Worm (Caenorhabditis elegans) whole organism, L1 larva: Measurements from ENCODE around the gene ptr-24.

Experiments
- C04F5.9 ChIP-seq: sonication (generic microtip); optimal IDR thresholded peaks from 2 replicates; lab custom pipeline; 2016; ENCODE audit warnings: missing genetic modification characterization, missing compliant biosample characterization
- C16A3.4 ChIP-seq: fragments of 150-350 bp; optimal IDR thresholded peaks from 2 replicates; lab custom pipeline; 2014; ENCODE audit warnings: missing biosample characterization, missing genetic modification characterization
- C34B4.2 ChIP-seq: sonication (generic microtip); optimal IDR thresholded peaks from 2 replicates; lab custom pipeline; 2017; ENCODE audit warnings: mild to moderate bottlenecking, missing genetic modification characterization, missing compliant biosample characterization
- Y116A8C.19 ChIP-seq: sonication (generic microtip); optimal IDR thresholded peaks from 2 replicates; lab custom pipeline; 2016; ENCODE audit warnings: missing compliant biosample characterization, missing genetic modification characterization, borderline replicate concordance
- aha-1 ChIP-seq: fragments of 150-350 bp; optimal IDR thresholded peaks from 2 replicates; lab custom pipeline; 2014; ENCODE audit warnings: missing biosample characterization, missing genetic modification characterization
- ceh-63 ChIP-seq: fragments of 200-800 bp; sonication (Bioruptor generic); optimal IDR thresholded peaks from 2 replicates; lab custom pipeline; 2018; ENCODE audit warnings: mild to moderate bottlenecking, missing genetic modification characterization, missing compliant biosample characterization
- ceh-88 ChIP-seq: fragments of 200-800 bp; sonication (Bioruptor generic); IDR thresholded peaks from 2 replicates; pipeline ENCODE4 v1.3.6; 2022; ENCODE audit warnings: missing genetic modification characterization, missing compliant biosample characterization
- ceh-90 ChIP-seq: sonication (generic microtip); optimal IDR thresholded peaks from 2 replicates; lab custom pipeline; 2016; ENCODE audit warnings: missing genetic modification characterization, missing compliant biosample characterization
- efl-3 ChIP-seq: fragments of 200-800 bp; sonication (Bioruptor generic); optimal IDR thresholded peaks from 2 replicates; lab custom pipeline; 2018; ENCODE audit warnings: mild to moderate bottlenecking, missing genetic modification characterization, missing compliant biosample characterization
- egl-13 ChIP-seq: sonication (generic microtip); optimal IDR thresholded peaks from 2 replicates; lab custom pipeline; 2016; ENCODE audit warnings: missing genotype, missing genetic modification reagents, missing genetic modification characterization, missing compliant biosample characterization
- egl-27 ChIP-seq, 2 experiments: fragments of 150-350 bp in 1 of 2; sonication (generic microtip); optimal IDR thresholded peaks; 3 replicates each; lab custom pipeline; 2017 to 2018; ENCODE audit warnings: missing biosample characterization in 2 of 2, missing genetic modification characterization in 2 of 2, missing genetic modification reagents in 2 of 2
- elt-2 ChIP-seq: sonication (generic microtip); optimal IDR thresholded peaks from 2 replicates; lab custom pipeline; 2016; ENCODE audit warnings: missing genetic modification characterization, mild to moderate bottlenecking, inconsistent platforms, missing compliant biosample characterization, missing genetic modification reagents
- ets-5 ChIP-seq: fragments of 200-800 bp; sonication (Bioruptor generic); IDR thresholded peaks from 2 replicates; pipeline ENCODE4 v1.3.6; 2022; ENCODE audit warnings: missing genetic modification characterization, missing compliant biosample characterization
- fkh-4 ChIP-seq: sonication (generic microtip); optimal IDR thresholded peaks from 2 replicates; lab custom pipeline; 2016; ENCODE audit warnings: missing compliant biosample characterization, missing genetic modification characterization, borderline replicate concordance
- grh-1 ChIP-seq: fragments of 200-800 bp; sonication (Bioruptor generic); IDR thresholded peaks from 2 replicates; pipeline ENCODE4 v1.3.6; 2022; ENCODE audit warnings: missing genetic modification reagents, missing genetic modification characterization, missing compliant biosample characterization
- hlh-17 ChIP-seq: fragments of 200-800 bp; sonication (Bioruptor generic); optimal IDR thresholded peaks from 2 replicates; lab custom pipeline; 2018; ENCODE audit warnings: missing genetic modification characterization, mild to moderate bottlenecking, missing compliant biosample characterization, moderate library complexity, borderline replicate concordance
- hpl-2 ChIP-seq: fragments of 150-350 bp; optimal IDR thresholded peaks from 2 replicates; lab custom pipeline; 2014; ENCODE audit warnings: missing biosample characterization, missing genetic modification reagents, missing genetic modification characterization
- jun-1 ChIP-seq: fragments of 150-350 bp; optimal IDR thresholded peaks from 2 replicates; lab custom pipeline; 2014; ENCODE audit warnings: missing biosample characterization, missing genetic modification reagents, missing genetic modification characterization
- lin-14 ChIP-seq: fragments of 200-800 bp; sonication (Bioruptor generic); optimal IDR thresholded peaks from 2 replicates; lab custom pipeline; 2018; ENCODE audit warnings: mild to moderate bottlenecking, missing genetic modification characterization, moderate library complexity, missing compliant biosample characterization
- lin-35 ChIP-seq, 2 experiments: fragments of 150-350 bp; optimal IDR thresholded peaks; 2 replicates each; lab custom pipeline; 2014; ENCODE audit warnings: missing biosample characterization in 2 of 2, missing genetic modification characterization in 2 of 2, missing genetic modification reagents in 2 of 2
- lin-39 ChIP-seq: fragments of 150-350 bp; optimal IDR thresholded peaks from 2 replicates; lab custom pipeline; 2014; ENCODE audit warnings: missing biosample characterization, missing genetic modification reagents, missing genetic modification characterization
- lir-3 ChIP-seq: sonication (generic microtip); optimal IDR thresholded peaks from 2 replicates; lab custom pipeline; 2016; ENCODE audit warnings: mild to moderate bottlenecking, missing genetic modification characterization, moderate library complexity, missing compliant biosample characterization; ENCODE audit not compliant: poor library complexity
- lsy-2 ChIP-seq, 2 experiments: fragments of 150-350 bp; optimal IDR thresholded peaks; 2 replicates each; lab custom pipeline; 2014; ENCODE audit warnings: missing biosample characterization in 2 of 2, missing genetic modification characterization in 2 of 2
- mab-9 ChIP-seq: fragments of 200-800 bp; sonication (Bioruptor generic); IDR thresholded peaks from 2 replicates; pipeline ENCODE4 v1.3.6; 2022; ENCODE audit warnings: missing genetic modification reagents, missing genetic modification characterization, missing compliant biosample characterization
- mdl-1 ChIP-seq, 2 experiments: fragments of 150-350 bp; optimal IDR thresholded peaks; 2 replicates each; lab custom pipeline; 2014 to 2017; ENCODE audit warnings: missing biosample characterization in 2 of 2, missing genetic modification characterization in 2 of 2, inconsistent platforms in 1 of 2
- nhr-12 ChIP-seq: sonication (generic microtip); optimal IDR thresholded peaks from 2 replicates; lab custom pipeline; 2017; ENCODE audit warnings: missing biosample characterization, missing genetic modification characterization
- nhr-20 ChIP-seq: sonication (generic microtip); optimal IDR thresholded peaks from 2 replicates; lab custom pipeline; 2016; ENCODE audit warnings: mild to moderate bottlenecking, missing genetic modification characterization, missing compliant biosample characterization
- nhr-237 ChIP-seq: fragments of 150-350 bp; optimal IDR thresholded peaks from 2 replicates; lab custom pipeline; 2014; ENCODE audit warnings: missing biosample characterization, missing genetic modification characterization
- nhr-28 ChIP-seq: fragments of 150-350 bp; optimal IDR thresholded peaks from 2 replicates; lab custom pipeline; 2014; ENCODE audit warnings: missing biosample characterization, missing genetic modification characterization
- nhr-47 ChIP-seq: sonication (generic microtip); optimal IDR thresholded peaks from 2 replicates; lab custom pipeline; 2016; ENCODE audit warnings: mild to moderate bottlenecking, missing genetic modification characterization, moderate library complexity, missing compliant biosample characterization
- nhr-85 ChIP-seq: sonication (generic microtip); peaks from one replicate; lab custom pipeline; 2016; ENCODE audit warnings: missing genetic modification characterization, inconsistent platforms, missing compliant biosample characterization
- nhr-90 ChIP-seq: sonication (generic microtip); optimal IDR thresholded peaks from 2 replicates; lab custom pipeline; 2016; ENCODE audit warnings: mild to moderate bottlenecking, missing genetic modification characterization, missing compliant biosample characterization; ENCODE audit not compliant: poor library complexity
- pag-3 ChIP-seq: sonication (generic microtip); optimal IDR thresholded peaks from 2 replicates; lab custom pipeline; 2017; ENCODE audit warnings: missing genetic modification characterization, mild to moderate bottlenecking, missing compliant biosample characterization, antibody characterized with exemption, borderline replicate concordance; ENCODE audit not compliant: insufficient read depth
- pax-3 ChIP-seq: fragments of 200-800 bp; sonication (Bioruptor generic); optimal IDR thresholded peaks from 2 replicates; lab custom pipeline; 2018; ENCODE audit warnings: mild to moderate bottlenecking, missing genetic modification characterization, moderate library complexity, missing compliant biosample characterization
- pqm-1 ChIP-seq: sonication (generic microtip); optimal IDR thresholded peaks from 3 replicates; lab custom pipeline; 2017; ENCODE audit warnings: missing biosample characterization, missing genetic modification characterization
- snu-23 ChIP-seq: sonication (generic microtip); optimal IDR thresholded peaks from 2 replicates; lab custom pipeline; 2016; ENCODE audit warnings: missing genetic modification characterization, missing compliant biosample characterization
- tbx-2 ChIP-seq: sonication (generic microtip); optimal IDR thresholded peaks from 2 replicates; lab custom pipeline; 2016; ENCODE audit warnings: missing genetic modification characterization, missing compliant biosample characterization
- unc-130 ChIP-seq: fragments of 150-350 bp; optimal IDR thresholded peaks from 2 replicates; lab custom pipeline; 2017; ENCODE audit warnings: missing biosample characterization, missing genetic modification characterization, inconsistent platforms
- unc-30 ChIP-seq: sonication (generic microtip); optimal IDR thresholded peaks from 2 replicates; lab custom pipeline; 2017; ENCODE audit warnings: missing biosample characterization, missing genetic modification characterization
- unc-62 ChIP-seq: fragments of 150-350 bp; optimal IDR thresholded peaks from 2 replicates; lab custom pipeline; 2014; ENCODE audit warnings: missing biosample characterization, missing genetic modification reagents, missing genetic modification characterization
- unc-86 ChIP-seq: sonication (generic microtip); optimal IDR thresholded peaks from 2 replicates; lab custom pipeline; 2016; ENCODE audit warnings: missing genetic modification characterization, missing compliant biosample characterization
- vab-15 ChIP-seq: sonication (generic microtip); optimal IDR thresholded peaks from 2 replicates; lab custom pipeline; 2017; ENCODE audit warnings: missing genotype, mild to moderate bottlenecking, missing genetic modification characterization, missing compliant biosample characterization
- zag-1 ChIP-seq: fragments of 150-350 bp; optimal IDR thresholded peaks from 2 replicates; lab custom pipeline; 2014; ENCODE audit warnings: missing biosample characterization, missing genetic modification characterization
- ztf-4 ChIP-seq: fragments of 150-350 bp; optimal IDR thresholded peaks from 2 replicates; lab custom pipeline; 2014; ENCODE audit warnings: missing biosample characterization, missing genetic modification characterization

The ptr-24 gene

DNA sequence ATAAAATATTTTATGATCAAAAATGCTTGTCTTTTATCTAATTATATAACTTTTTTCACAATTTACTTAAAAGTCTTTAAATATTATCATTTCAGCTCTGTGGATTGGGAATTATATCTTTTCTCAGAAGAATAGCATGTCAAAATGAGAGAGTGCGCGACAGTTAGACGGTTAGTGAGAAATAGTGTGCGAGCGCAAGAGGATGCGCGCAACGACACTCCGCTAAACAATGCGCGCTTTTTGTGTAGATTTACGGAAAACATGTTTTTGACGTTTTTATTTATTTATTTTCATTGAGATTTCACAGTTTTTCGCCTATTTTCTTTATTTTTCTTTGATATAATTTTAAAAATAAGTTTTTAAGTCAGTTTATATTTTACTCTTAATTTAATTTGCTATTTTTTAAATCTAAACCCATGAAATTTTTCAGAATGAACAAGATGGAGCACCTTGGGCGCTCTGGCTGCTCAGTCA is 58.8 kb downstream of the ptr-24 start, which contains the start of gene F02C12.3 (continued):
- peak; percentile 97 for TF ChIP-seq nhr-85 (tag; lab: Kevin White, UChicago)
- TF ChIP-seq lin-35 (GFP tag; optimal IDR thresholded peaks at IDR 0.05; lab: Kevin White, UChicago), result peak; percentile 75 to 86
- TF ChIP-seq aha-1 (tag; lab: Kevin White, UChicago), result no peak
- no peak for TF ChIP-seq Y116A8C.19 (tag; lab: Kevin White, UChicago)
- peak; percentile 95 for TF ChIP-seq nhr-90 (tag; lab: Kevin White, UChicago)
- TF ChIP-seq egl-13, result peak; percentile 88
- no peak for TF ChIP-seq efl-3 (GFP tag; lab: Kevin White, UChicago)
- TF ChIP-seq zag-1 (tag; lab: Kevin White, UChicago), result no peak
- no peak for TF ChIP-seq nhr-28 (tag; lab: Kevin White, UChicago)
- TF ChIP-seq fkh-4 (tag; lab: Kevin White, UChicago), result peak; percentile 3
- TF ChIP-seq lin-14 (GFP tag; lab: Kevin White, UChicago), result peak; percentile 96
- TF ChIP-seq C04F5.9, result peak; percentile 56
- peak; percentile 80 for TF ChIP-seq elt-2 (tag; lab: Kevin White, UChicago)
- no peak for TF ChIP-seq hlh-17 (GFP tag; lab: Kevin White, UChicago)
- TF ChIP-seq unc-62, result no peak
- peak; percentile 26 for TF ChIP-seq ceh-90 (tag; lab: Kevin White, UChicago)
- TF ChIP-seq ets-5 (GFP tag; lab: Robert Waterston, UW), result no peak
- peak; percentile 80 for TF ChIP-seq lir-3 (tag; lab: Kevin White, UChicago)
- TF ChIP-seq lin-39 (tag; lab: Kevin White, UChicago), result peak; percentile 85
- peak; percentile 85 for TF ChIP-seq hpl-2 (GFP tag; lab: Kevin White, UChicago)
- TF ChIP-seq nhr-47, result peak; percentile 96
- peak; percentile 16 for TF ChIP-seq pag-3 (tag; lab: Kevin White, UChicago)
- no peak for TF ChIP-seq nhr-12 (tag; lab: Kevin White, UChicago)
- peak; percentile 94 for TF ChIP-seq tbx-2 (tag; lab: Kevin White, UChicago)
- TF ChIP-seq ceh-63 (GFP tag; lab: Kevin White, UChicago), result no peak
- TF ChIP-seq nhr-237 (tag; lab: Kevin White, UChicago), result peak; percentile 66
- TF ChIP-seq lsy-2 (tag; optimal IDR thresholded peaks at IDR 0.05; lab: Kevin White, UChicago), result peak; percentile 89 to 91
- TF ChIP-seq jun-1, result peak; percentile 91
- peak in 1 of 2 experiments; percentile 42 for TF ChIP-seq egl-27 (tag; optimal IDR thresholded peaks at IDR 0.05; lab: Kevin White, UChicago)
- peak in 1 of 2 experiments; percentile 82 for TF ChIP-seq mdl-1 (tag; optimal IDR thresholded peaks at IDR 0.05; lab: Kevin White, UChicago)
- TF ChIP-seq grh-1 (GFP tag; lab: Robert Waterston, UW), result peak; percentile 98
- TF ChIP-seq C16A3.4 (tag; lab: Kevin White, UChicago), result peak; percentile 79
- TF ChIP-seq unc-130 (tag; lab: Kevin White, UChicago), result peak; percentile 10
- TF ChIP-seq unc-86 (tag; lab: Kevin White, UChicago), result peak; percentile 89
- no peak for TF ChIP-seq pqm-1 (tag; lab: Kevin White, UChicago)
- no peak for TF ChIP-seq C34B4.2
- peak; percentile 73 for TF ChIP-seq mab-9 (GFP tag; lab: Robert Waterston, UW)
- TF ChIP-seq pax-3 (tag; lab: Kevin White, UChicago), result peak; percentile 60
- peak; percentile 98 for TF ChIP-seq nhr-20 (tag; lab: Kevin White, UChicago)
- TF ChIP-seq snu-23 (GFP tag; lab: Kevin White, UChicago), result peak; percentile 97
- peak; percentile 71 for TF ChIP-seq ceh-88 (GFP tag; lab: Robert Waterston, UW)
- peak; percentile 60 for TF ChIP-seq ztf-4
- TF ChIP-seq unc-30 (tag; lab: Kevin White, UChicago), result no peak
- TF ChIP-seq vab-15 (tag; lab: Kevin White, UChicago), result no peak
